Worm (Caenorhabditis elegans) whole organism, late embryonic: ENCODE measurements around the gene M116.5.

Experiments
- C38D4.7 ChIP-seq: fragments of 200-800 bp; sonication (Bioruptor generic); optimal IDR thresholded peaks from 2 replicates; lab custom pipeline; 2018; ENCODE audit warnings: mild to moderate bottlenecking, missing genetic modification characterization, moderate library complexity, missing compliant biosample characterization
- F13H6.1 ChIP-seq: sonication (generic microtip); optimal IDR thresholded peaks from 2 replicates; lab custom pipeline; 2016; ENCODE audit warnings: missing genetic modification characterization, missing compliant biosample characterization
- K09A11.1 ChIP-seq: sonication (generic microtip); optimal IDR thresholded peaks from 2 replicates; lab custom pipeline; 2017; ENCODE audit warnings: antibody characterized with exemption, mild to moderate bottlenecking, missing genetic modification characterization, missing compliant biosample characterization; ENCODE audit not compliant: insufficient read depth
- Y22D7AL.16 ChIP-seq: sonication (generic microtip); optimal IDR thresholded peaks from 2 replicates; lab custom pipeline; 2016; ENCODE audit warnings: missing genetic modification characterization, missing compliant biosample characterization
- ceh-19 ChIP-seq: fragments of 200-800 bp; sonication (Bioruptor generic); optimal IDR thresholded peaks from 2 replicates; lab custom pipeline; 2018; ENCODE audit warnings: mild to moderate bottlenecking, missing genetic modification characterization, missing compliant biosample characterization
- ceh-22 ChIP-seq: sonication (generic microtip); optimal IDR thresholded peaks from 2 replicates; lab custom pipeline; 2017; ENCODE audit warnings: missing biosample characterization, missing genetic modification characterization
- ceh-24 ChIP-seq: sonication (generic microtip); optimal IDR thresholded peaks from 2 replicates; lab custom pipeline; 2016; ENCODE audit warnings: mild to moderate bottlenecking, missing genetic modification characterization, missing compliant biosample characterization
- ceh-30 ChIP-seq: fragments of 150-350 bp; optimal IDR thresholded peaks from 2 replicates; lab custom pipeline; 2014; ENCODE audit warnings: missing biosample characterization, missing genetic modification characterization
- ceh-31 ChIP-seq: sonication (generic microtip); optimal IDR thresholded peaks from 2 replicates; lab custom pipeline; 2016; ENCODE audit warnings: missing genetic modification characterization, missing compliant biosample characterization
- elt-2 ChIP-seq: sonication (generic microtip); optimal IDR thresholded peaks from 2 replicates; lab custom pipeline; 2016; ENCODE audit warnings: missing genetic modification reagents, missing genetic modification characterization, missing compliant biosample characterization
- ets-4 ChIP-seq: sonication (generic microtip); optimal IDR thresholded peaks from 2 replicates; lab custom pipeline; 2016; ENCODE audit warnings: missing genetic modification characterization, missing compliant biosample characterization
- eyg-1 ChIP-seq: sonication (generic microtip); optimal IDR thresholded peaks from 2 replicates; lab custom pipeline; 2016; ENCODE audit warnings: missing genotype, missing genetic modification characterization, missing compliant biosample characterization
- fax-1 ChIP-seq: sonication (generic microtip); optimal IDR thresholded peaks from 2 replicates; lab custom pipeline; 2016; ENCODE audit warnings: missing genotype, missing genetic modification characterization, missing compliant biosample characterization
- gmeb-2 ChIP-seq: sonication (generic microtip); optimal IDR thresholded peaks from 2 replicates; lab custom pipeline; 2016; ENCODE audit warnings: missing genetic modification characterization, inconsistent platforms, missing compliant biosample characterization
- hlh-30 ChIP-seq: sonication (generic microtip); optimal IDR thresholded peaks from 2 replicates; lab custom pipeline; 2017; ENCODE audit warnings: antibody characterized with exemption, missing genetic modification characterization, missing compliant biosample characterization; ENCODE audit not compliant: insufficient read depth
- hlh-8 ChIP-seq: sonication (generic microtip); optimal IDR thresholded peaks from 2 replicates; lab custom pipeline; 2016; ENCODE audit warnings: missing genotype, missing genetic modification characterization, missing compliant biosample characterization
- mec-3 ChIP-seq: sonication (generic microtip); optimal IDR thresholded peaks from 2 replicates; lab custom pipeline; 2016; ENCODE audit warnings: borderline replicate concordance, missing genetic modification characterization, missing compliant biosample characterization
- nfya-1 ChIP-seq: sonication (generic microtip); optimal IDR thresholded peaks from 2 replicates; lab custom pipeline; 2017; ENCODE audit warnings: missing genetic modification characterization, mild to moderate bottlenecking, missing compliant biosample characterization, antibody characterized with exemption, moderate library complexity
- nhr-232 ChIP-seq: sonication (generic microtip); optimal IDR thresholded peaks from 2 replicates; lab custom pipeline; 2016; ENCODE audit warnings: missing genetic modification characterization, missing compliant biosample characterization
- odd-2 ChIP-seq: sonication (generic microtip); optimal IDR thresholded peaks from 2 replicates; lab custom pipeline; 2017; ENCODE audit warnings: antibody characterized with exemption, mild to moderate bottlenecking, missing genetic modification characterization, missing compliant biosample characterization
- pag-3 ChIP-seq: sonication (generic microtip); optimal IDR thresholded peaks from 2 replicates; lab custom pipeline; 2016; ENCODE audit warnings: missing compliant biosample characterization, missing genetic modification characterization, borderline replicate concordance
- pat-9 ChIP-seq: fragments of 200-800 bp; sonication (Bioruptor generic); optimal IDR thresholded peaks from 2 replicates; lab custom pipeline; 2018; ENCODE audit warnings: mild to moderate bottlenecking, missing genetic modification characterization, moderate library complexity, missing compliant biosample characterization
- pha-2 ChIP-seq: sonication (generic microtip); optimal IDR thresholded peaks from 2 replicates; lab custom pipeline; 2017; ENCODE audit warnings: mild to moderate bottlenecking, missing genetic modification characterization, missing compliant biosample characterization
- pros-1 ChIP-seq: fragments of 150-350 bp; optimal IDR thresholded peaks from 2 replicates; lab custom pipeline; 2014; ENCODE audit warnings: missing biosample characterization, missing genetic modification reagents, missing genetic modification characterization
- ref-2 ChIP-seq: sonication (generic microtip); optimal IDR thresholded peaks from 2 replicates; lab custom pipeline; 2016; ENCODE audit warnings: missing genetic modification characterization, missing compliant biosample characterization
- rnt-1 ChIP-seq: sonication (generic microtip); optimal IDR thresholded peaks from 2 replicates; lab custom pipeline; 2016; ENCODE audit warnings: missing genetic modification characterization, missing compliant biosample characterization
- syd-9 ChIP-seq: sonication (generic microtip); optimal IDR thresholded peaks from 2 replicates; lab custom pipeline; 2016; ENCODE audit warnings: mild to moderate bottlenecking, missing genetic modification characterization, moderate library complexity, missing compliant biosample characterization
- tbx-2 ChIP-seq: sonication (generic microtip); optimal IDR thresholded peaks from 2 replicates; lab custom pipeline; 2016; ENCODE audit warnings: missing genetic modification characterization, missing compliant biosample characterization
- tbx-7 ChIP-seq: sonication (generic microtip); optimal IDR thresholded peaks from 2 replicates; lab custom pipeline; 2016; ENCODE audit warnings: missing genotype, missing genetic modification characterization, missing compliant biosample characterization

The M116.5 gene

ce11 chrIV:8380266-8380850 lies 40.5 kb downstream of the M116.5 start:
- TF ChIP-seq elt-2 (tag; lab: Kevin White, UChicago), result peak; percentile 87
- no peak for TF ChIP-seq tbx-2 (tag; lab: Kevin White, UChicago)

ce11 chrIV:8379683-8380082 lies 41.2 kb downstream of the M116.5 start, which contains the start of gene praf-3:
TSS of gene praf-3 (plus strand) at chrIV:8379983.
- TF ChIP-seq ceh-24 (tag; lab: Kevin White, UChicago) (no peak), pha-2 (tag; lab: Kevin White, UChicago) (no peak), ceh-19 (GFP tag; lab: Kevin White, UChicago) (no peak), ceh-31 (tag; lab: Kevin White, UChicago) (no peak), ceh-22 (tag; lab: Kevin White, UChicago) (no peak), gmeb-2 (tag; lab: Kevin White, UChicago) (no peak), pat-9 (tag; lab: Kevin White, UChicago) (no peak), ceh-30 (tag; lab: Kevin White, UChicago) (no peak), rnt-1 (tag; lab: Kevin White, UChicago) (no peak), Y22D7AL.16 (tag; lab: Kevin White, UChicago) (no peak), pros-1 (tag; lab: Kevin White, UChicago) (no peak), eyg-1 (tag; lab: Kevin White, UChicago) (no peak), ref-2 (tag; lab: Kevin White, UChicago) (no peak), K09A11.1 (tag; lab: Kevin White, UChicago) (no peak), F13H6.1 (no peak), syd-9 (tag; lab: Kevin White, UChicago) (no peak), hlh-30 (tag; lab: Kevin White, UChicago) (no peak)

ce11 chrIV:8379278-8379677 lies 41.6 kb downstream of the M116.5 start, which contains the start of gene nap-1:
TSS of gene nap-1 (minus strand) at chrIV:8379319.
- TF ChIP-seq nfya-1, result peak; percentile 40
- peak; percentile 11 for TF ChIP-seq elt-2 (tag; lab: Kevin White, UChicago)
- no peak for TF ChIP-seq syd-9 (tag; lab: Kevin White, UChicago)

- TF ChIP-seq nhr-232 (tag; lab: Kevin White, UChicago) (no peak), mec-3 (tag; lab: Kevin White, UChicago) (no peak), pha-2 (tag; lab: Kevin White, UChicago) (no peak), pros-1 (tag; lab: Kevin White, UChicago) (no peak), C38D4.7 (no peak), ceh-24 (tag; lab: Kevin White, UChicago) (no peak), ceh-19 (GFP tag; lab: Kevin White, UChicago) (no peak), ets-4 (no peak), nfya-1 (no peak), F13H6.1 (no peak), hlh-8 (tag; lab: Kevin White, UChicago) (no peak), ref-2 (tag; lab: Kevin White, UChicago) (no peak), tbx-7 (tag; lab: Kevin White, UChicago) (no peak)
Measured at ce11 chrIV:8378280-8378679, 42.6 kb downstream of the M116.5 start.

- no peak for TF ChIP-seq odd-2 (tag; lab: Kevin White, UChicago)
- TF ChIP-seq fax-1 (tag; lab: Kevin White, UChicago), result no peak
- TF ChIP-seq ceh-19 (GFP tag; lab: Kevin White, UChicago), result no peak
- TF ChIP-seq elt-2 (tag; lab: Kevin White, UChicago), result no peak
- no peak for TF ChIP-seq eyg-1 (tag; lab: Kevin White, UChicago)
- TF ChIP-seq hlh-8 (tag; lab: Kevin White, UChicago), result no peak
- no peak for TF ChIP-seq Y22D7AL.16 (tag; lab: Kevin White, UChicago)
- TF ChIP-seq pag-3 (tag; lab: Kevin White, UChicago), result no peak
Measured at ce11 chrIV:8377501-8377900, 43.4 kb downstream of the M116.5 start, which contains the start of gene D2096.7. TSS of gene D2096.7 (minus strand) at chrIV:8377630.
